Fruit fly (Drosophila melanogaster) whole organism, embryonic: ENCODE measurements around the gene CG3337.

Experiments
- Ada2b ChIP-seq: fragments of 200-800 bp; sonication (Bioruptor generic); IDR thresholded peaks from 2 replicates; pipeline ENCODE4 v1.3.6; 2022; ENCODE audit warnings: missing biosample characterization, missing genetic modification characterization
- B-H1 ChIP-seq: fragments of 200-800 bp; sonication (Bioruptor generic); IDR thresholded peaks from 3 replicates; pipeline ENCODE4 v1.3.6; 2022; ENCODE audit warnings: missing biosample characterization, missing genetic modification characterization
- CG10462 ChIP-seq: fragments of 200-800 bp; sonication (Bioruptor generic); optimal IDR thresholded peaks from 2 replicates; lab custom pipeline; 2016; ENCODE audit warnings: missing biosample characterization, missing genetic modification characterization
- CG1233 ChIP-seq: fragments of 200-800 bp; sonication (Bioruptor generic); optimal IDR thresholded peaks from 4 replicates; lab custom pipeline; 2018; ENCODE audit warnings: missing biosample characterization, mild to moderate bottlenecking, missing genetic modification characterization
- CG12659 ChIP-seq: fragments of 200-800 bp; sonication (Bioruptor generic); optimal IDR thresholded peaks from 3 replicates; lab custom pipeline; 2017; ENCODE audit warnings: mild to moderate bottlenecking, missing biosample characterization, missing genetic modification reagents, missing genetic modification characterization
- CG14014 ChIP-seq: fragments of 200-800 bp; sonication (Bioruptor generic); IDR thresholded peaks from 2 replicates; pipeline ENCODE4 v1.3.6; 2022; ENCODE audit warnings: missing biosample characterization, missing genetic modification characterization
- CG14441 ChIP-seq: fragments of 200-800 bp; sonication (Bioruptor generic); IDR thresholded peaks from 2 replicates; pipeline ENCODE4 v1.3.6; 2022; ENCODE audit warnings: missing biosample characterization, missing genetic modification characterization
- CG15696 ChIP-seq: fragments of 200-800 bp; sonication (Bioruptor generic); optimal IDR thresholded peaks from 2 replicates; lab custom pipeline; 2019; ENCODE audit warnings: missing biosample characterization, mild to moderate bottlenecking, missing genetic modification characterization, moderate library complexity
- CG16779 ChIP-seq: fragments of 200-800 bp; sonication (Bioruptor generic); IDR thresholded peaks from 2 replicates; pipeline ENCODE4 v1.3.6; 2022; ENCODE audit warnings: missing biosample characterization, missing genetic modification characterization
- CG32767 ChIP-seq: fragments of 200-800 bp; sonication (Bioruptor generic); IDR thresholded peaks from 2 replicates; pipeline ENCODE4 v1.3.6; 2022; ENCODE audit warnings: missing biosample characterization, missing genetic modification characterization
- CG34422 ChIP-seq: fragments of 200-800 bp; sonication (Bioruptor generic); IDR thresholded peaks from 3 replicates; pipeline ENCODE4 v1.3.6; 2022; ENCODE audit warnings: missing biosample characterization, missing genetic modification characterization
- CG3847 ChIP-seq: fragments of 200-800 bp; sonication (Bioruptor generic); IDR thresholded peaks from 2 replicates; pipeline ENCODE4 v1.3.6; 2022; ENCODE audit warnings: missing biosample characterization, missing genetic modification characterization
- CG5245 ChIP-seq: fragments of 200-800 bp; sonication (Bioruptor generic); optimal IDR thresholded peaks from 3 replicates; lab custom pipeline; 2016; ENCODE audit warnings: missing biosample characterization, missing genetic modification characterization
- CG6813 ChIP-seq: fragments of 200-800 bp; sonication (Bioruptor generic); optimal IDR thresholded peaks from 2 replicates; lab custom pipeline; 2017; ENCODE audit warnings: missing biosample characterization, missing genetic modification characterization, mild to moderate bottlenecking, moderate library complexity, missing genetic modification reagents
- CG8944 ChIP-seq: fragments of 200-800 bp; sonication (Bioruptor generic); optimal IDR thresholded peaks from 3 replicates; lab custom pipeline; 2016; ENCODE audit warnings: missing biosample characterization, missing genetic modification characterization
- CG9797 ChIP-seq: fragments of 200-800 bp; sonication (Bioruptor generic); optimal IDR thresholded peaks from 3 replicates; lab custom pipeline; 2018; ENCODE audit warnings: missing biosample characterization, mild to moderate bottlenecking, missing genetic modification characterization
- D19A ChIP-seq: fragments of 200-800 bp; optimal IDR thresholded peaks from 3 replicates; lab custom pipeline; 2019; ENCODE audit warnings: missing biosample characterization, mild to moderate bottlenecking, missing genetic modification characterization, moderate library complexity
- Dek ChIP-seq: fragments of 200-800 bp; sonication (Bioruptor generic); optimal IDR thresholded peaks from 3 replicates; lab custom pipeline; 2019; ENCODE audit warnings: missing biosample characterization, mild to moderate bottlenecking, missing genetic modification characterization, moderate library complexity
- Dp ChIP-seq: fragments of 200-800 bp; sonication (Bioruptor generic); optimal IDR thresholded peaks from 2 replicates; lab custom pipeline; 2018; ENCODE audit warnings: missing biosample characterization, mild to moderate bottlenecking, missing genetic modification characterization, moderate library complexity
- Drgx ChIP-seq: fragments of 200-800 bp; sonication (Bioruptor generic); IDR thresholded peaks from 2 replicates; pipeline ENCODE4 v1.3.6; 2022; ENCODE audit warnings: missing biosample characterization, missing genetic modification characterization
- E2f1 ChIP-seq: fragments of 200-800 bp; sonication (Bioruptor generic); IDR thresholded peaks from 2 replicates; pipeline ENCODE4 v1.3.6; 2022; ENCODE audit warnings: missing biosample characterization, missing genetic modification characterization
- E2f2 ChIP-seq: fragments of 200-800 bp; sonication (Bioruptor generic); IDR thresholded peaks from 2 replicates; pipeline ENCODE4 v1.3.6; 2022; ENCODE audit warnings: missing biosample characterization, missing genetic modification characterization
- Gug ChIP-seq: fragments of 200-800 bp; sonication (Bioruptor generic); IDR thresholded peaks from 4 replicates; pipeline ENCODE4 v1.3.6; 2022; ENCODE audit warnings: missing biosample characterization, missing genetic modification characterization
- Hmr ChIP-seq: fragments of 200-800 bp; sonication (Bioruptor generic); optimal IDR thresholded peaks from 3 replicates; lab custom pipeline; 2017; ENCODE audit warnings: mild to moderate bottlenecking, missing biosample characterization, missing genetic modification reagents, missing genetic modification characterization
- Med ChIP-seq: fragments of 200-800 bp; sonication (Bioruptor generic); peaks from one replicate; lab custom pipeline; 2016; ENCODE audit warnings: missing biosample characterization, missing genetic modification characterization, mild to moderate bottlenecking, inconsistent platforms, moderate library complexity
- NfI ChIP-seq: fragments of 200-800 bp; sonication (Bioruptor generic); optimal IDR thresholded peaks from 3 replicates; lab custom pipeline; 2018; ENCODE audit warnings: missing biosample characterization, mild to moderate bottlenecking, missing genetic modification characterization, moderate library complexity
- Oli ChIP-seq: fragments of 200-800 bp; sonication (Bioruptor generic); optimal IDR thresholded peaks from 2 replicates; lab custom pipeline; 2018; ENCODE audit warnings: missing biosample characterization, mild to moderate bottlenecking, missing genetic modification characterization, moderate library complexity
- ase ChIP-seq: fragments of 200-800 bp; sonication (Bioruptor generic); IDR thresholded peaks from 3 replicates; pipeline ENCODE4 v1.3.6; 2022; ENCODE audit warnings: missing biosample characterization, missing genetic modification characterization
- cas ChIP-seq: fragments of 200-800 bp; sonication (Bioruptor generic); IDR thresholded peaks from 2 replicates; pipeline ENCODE4 v1.3.6; 2022; ENCODE audit warnings: missing biosample characterization, missing genetic modification characterization
- chinmo ChIP-seq: fragments of 200-800 bp; sonication (Bioruptor generic); IDR thresholded peaks from 4 replicates; pipeline ENCODE4 v1.3.6; 2022; ENCODE audit warnings: missing biosample characterization, missing genetic modification characterization; ENCODE audit not compliant: partially characterized antibody
- crol ChIP-seq: fragments of 200-800 bp; sonication (Bioruptor generic); IDR thresholded peaks from 2 replicates; pipeline ENCODE4 v1.3.6; 2022; ENCODE audit warnings: missing biosample characterization, missing genetic modification characterization
- cwo ChIP-seq: fragments of 200-800 bp; sonication (Bioruptor generic); optimal IDR thresholded peaks from 3 replicates; lab custom pipeline; 2017; ENCODE audit warnings: missing biosample characterization, missing genetic modification characterization, mild to moderate bottlenecking, moderate library complexity, missing genetic modification reagents
- gcm ChIP-seq: fragments of 200-800 bp; sonication (Bioruptor generic); optimal IDR thresholded peaks from 2 replicates; lab custom pipeline; 2019; ENCODE audit warnings: missing biosample characterization, mild to moderate bottlenecking, missing genetic modification characterization, moderate library complexity
- grau ChIP-seq: fragments of 200-800 bp; optimal IDR thresholded peaks from 3 replicates; lab custom pipeline; 2019; ENCODE audit warnings: missing biosample characterization, mild to moderate bottlenecking, missing genetic modification characterization, moderate library complexity
- kah ChIP-seq: fragments of 200-800 bp; sonication (Bioruptor generic); optimal IDR thresholded peaks from 2 replicates; lab custom pipeline; 2018; ENCODE audit warnings: missing biosample characterization, mild to moderate bottlenecking, missing genetic modification characterization
- klu ChIP-seq: fragments of 200-800 bp; sonication (Bioruptor generic); IDR thresholded peaks from 2 replicates; pipeline ENCODE4 v1.3.6; 2022; ENCODE audit warnings: missing biosample characterization, missing genetic modification characterization
- lab ChIP-seq: fragments of 200-800 bp; sonication (Bioruptor generic); optimal IDR thresholded peaks from 3 replicates; lab custom pipeline; 2017; ENCODE audit warnings: missing biosample characterization, missing genetic modification characterization, mild to moderate bottlenecking, moderate library complexity, missing genetic modification reagents
- lilli ChIP-seq: fragments of 200-800 bp; sonication (Bioruptor generic); optimal IDR thresholded peaks from 3 replicates; lab custom pipeline; 2016; ENCODE audit warnings: missing biosample characterization, missing genetic modification characterization
- lov ChIP-seq, 2 experiments: fragments of 200-800 bp in 1 of 2; fragments of >200 bp in 1 of 2; sonication (Bioruptor generic) in 1 of 2; IDR thresholded peaks in 1 of 2; optimal IDR thresholded peaks in 1 of 2; 2 replicates in 1 of 2; 3 replicates in 1 of 2; pipeline versions ENCODE4 v1.3.6 to Lab custom; 2017 to 2022; ENCODE audit warnings: missing biosample characterization in 1 of 2, missing genetic modification characterization in 1 of 2
- otp ChIP-seq: fragments of 200-800 bp; sonication (Bioruptor generic); IDR thresholded peaks from 3 replicates; pipeline ENCODE4, ENCODE4 v1.3.6; 2022; ENCODE audit warnings: missing biosample characterization, missing genetic modification characterization
- pan ChIP-seq, 4 experiments: fragments of >200 bp in 3 of 4; fragments of 200-800 bp in 1 of 4; sonication (Bioruptor generic) in 1 of 4; optimal IDR thresholded peaks in 3 of 4; IDR thresholded peaks in 1 of 4; 2 replicates each; pipeline versions ENCODE4 v1.3.6 to Lab custom; 2017 to 2022; ENCODE audit warnings: missing biosample characterization in 2 of 4, missing genetic modification characterization in 2 of 4, mixed read lengths in 1 of 4
- pzg ChIP-seq: fragments of 200-800 bp; sonication (Bioruptor generic); optimal IDR thresholded peaks from 3 replicates; lab custom pipeline; 2018; ENCODE audit warnings: missing biosample characterization, mild to moderate bottlenecking, missing genetic modification characterization, moderate library complexity
- sens ChIP-seq: fragments of 200-800 bp; sonication (Bioruptor generic); peaks from one replicate; lab custom pipeline; 2016; ENCODE audit warnings: missing biosample characterization, missing genetic modification characterization
- sens-2 ChIP-seq: fragments of 200-800 bp; sonication (Bioruptor generic); IDR thresholded peaks from 2 replicates; pipeline ENCODE4 v1.3.6; 2022; ENCODE audit warnings: missing biosample characterization, missing genetic modification characterization
- sisA ChIP-seq: fragments of 200-800 bp; sonication (Bioruptor generic); IDR thresholded peaks from 2 replicates; pipeline ENCODE4 v1.3.6; 2022; ENCODE audit warnings: missing biosample characterization, missing genetic modification characterization
- slp2 ChIP-seq: fragments of 200-800 bp; sonication (Bioruptor generic); optimal IDR thresholded peaks from 2 replicates; lab custom pipeline; 2016; ENCODE audit warnings: missing biosample characterization, missing genetic modification characterization
- stc ChIP-seq: fragments of 200-800 bp; sonication (Bioruptor generic); IDR thresholded peaks from 2 replicates; pipeline ENCODE4 v1.3.6; 2022; ENCODE audit warnings: missing biosample characterization, missing genetic modification characterization
- trem ChIP-seq: fragments of 200-800 bp; optimal IDR thresholded peaks from 3 replicates; lab custom pipeline; 2019; ENCODE audit warnings: missing biosample characterization, mild to moderate bottlenecking, missing genetic modification characterization, moderate library complexity
- unpg ChIP-seq: fragments of 200-800 bp; sonication (Bioruptor generic); optimal IDR thresholded peaks from 3 replicates; lab custom pipeline; 2018; ENCODE audit warnings: missing biosample characterization, mild to moderate bottlenecking, missing genetic modification characterization, moderate library complexity

Gene CG3337

dm6 chr3R:21224230-21224629 is 846 bp upstream of the CG3337 start (continued):
- TF ChIP-seq sens-2 (GFP tag; lab: Robert Waterston, UW) (no peak), Drgx (GFP tag; lab: Robert Waterston, UW) (peak; percentile 40; the same call in 1 of the 2 replicates), CG12659 (GFP tag; lab: Kevin White, UChicago) (no peak), klu (GFP tag; lab: Robert Waterston, UW) (peak; percentile 8; the same call in 1 of the 2 replicates), chinmo (GFP tag; lab: Robert Waterston, UW) (peak; percentile 53; the same call in 1 of the 4 replicates), pzg (GFP tag; lab: Kevin White, UChicago) (no peak), CG5245 (GFP tag; lab: Kevin White, UChicago) (no peak), E2f1 (GFP tag; lab: Robert Waterston, UW) (peak; percentile 71; the same call in 1 of the 2 replicates), lab (peak; percentile 33), D19A (tag; lab: Kevin White, UChicago) (peak; percentile 42), stc (GFP tag; lab: Robert Waterston, UW) (0 out of 2 replicates have a peak, but pooled peaks have one; percentile 22), CG14441 (peak; percentile 36; the same call in 1 of the 2 replicates), kah (peak; percentile 38), CG8944 (GFP tag; lab: Kevin White, UChicago) (no peak), cas (0 out of 2 replicates have a peak, but pooled peaks have one; percentile 38), Hmr (GFP tag; lab: Kevin White, UChicago) (peak; percentile 27), CG9797 (no peak), Gug (0 out of 4 replicates have a peak, but pooled peaks have one; percentile 14), trem (tag; lab: Kevin White, UChicago) (no peak), gcm (peak; percentile 20), CG14014 (GFP tag; lab: Robert Waterston, UW) (0 out of 2 replicates have a peak, but pooled peaks have one; percentile 46), Dp (GFP tag; lab: Kevin White, UChicago) (peak; percentile 60), CG16779 (GFP tag; lab: Robert Waterston, UW) (peak; percentile 20; the same call in 1 of the 2 replicates), sens (GFP tag; lab: Kevin White, UChicago) (peak; percentile 38), cwo (GFP tag; lab: Kevin White, UChicago) (peak; percentile 7), CG34422 (peak; percentile 18; the same call in 1 of the 3 replicates), sisA (GFP tag; lab: Robert Waterston, UW) (no peak), Ada2b (GFP tag; lab: Robert Waterston, UW) (peak; percentile 34; the same call in 1 of the 2 replicates), Med (GFP tag; lab: Kevin White, UChicago) (peak; percentile 83), CG32767 (GFP tag; lab: Robert Waterston, UW) (peak; percentile 59; the same call in 1 of the 2 replicates), lilli (GFP tag; lab: Kevin White, UChicago) (no peak), CG6813 (GFP tag; lab: Kevin White, UChicago) (peak; percentile 34), lov (optimal IDR thresholded peaks at IDR 0.05; lab: Kevin White, UChicago) (no peak), lov (GFP tag; IDR thresholded peaks at IDR 0.05; lab: Robert Waterston, UW) (no peak), pan (optimal IDR thresholded peaks at IDR 0.05; lab: Kevin White, UChicago) (no peak), pan (GFP tag; optimal IDR thresholded peaks at IDR 0.05 in 1 of 2, IDR thresholded peaks at IDR 0.05 in 1 of 2) (peak in 1 of 2 experiments; percentile 51), crol (GFP tag; lab: Robert Waterston, UW) (0 out of 2 replicates have a peak, but pooled peaks have one; percentile 41), E2f2 (GFP tag; lab: Robert Waterston, UW) (peak; percentile 23; the same call in 1 of the 2 replicates)

- TF ChIP-seq CG15696 (tag; lab: Kevin White, UChicago) (no peak), slp2 (GFP tag; lab: Kevin White, UChicago) (peak; percentile 32), CG3847 (peak; percentile 52), unpg (GFP tag; lab: Kevin White, UChicago) (peak; percentile 32), NfI (GFP tag; lab: Kevin White, UChicago) (peak; percentile 60), E2f2 (GFP tag; lab: Robert Waterston, UW) (peak; percentile 55), CG1233 (GFP tag; lab: Kevin White, UChicago) (peak; percentile 26), Dp (GFP tag; lab: Kevin White, UChicago) (peak; percentile 60), CG10462 (GFP tag; lab: Kevin White, UChicago) (peak; percentile 10), pzg (GFP tag; lab: Kevin White, UChicago) (peak; percentile 82), Oli (tag; lab: Kevin White, UChicago) (no peak), B-H1 (GFP tag; lab: Robert Waterston, UW) (no peak), ase (GFP tag; lab: Robert Waterston, UW) (no peak), grau (tag; lab: Kevin White, UChicago) (peak; percentile 46), Dek (tag; lab: Kevin White, UChicago) (peak; percentile 1), trem (tag; lab: Kevin White, UChicago) (peak; percentile 32), otp (GFP tag; lab: Robert Waterston, UW) (no peak)
Measured at dm6 chr3R:21218733-21219165, 4.6 kb downstream of the CG3337 start, which contains the start of the genes Smyd5 and Oga. Smyd5 (minus strand) TSS chr3R:21218791. Oga (plus strand) TSS chr3R:21219077.
